Fruit fly (Drosophila melanogaster) S2 (cell line): ENCODE measurements around the gene CG45603.

Experiments used
- CG8478 ChIP-seq: fragments of >200 bp; optimal IDR thresholded peaks from 2 replicates; lab custom pipeline; 2018
- CTCF ChIP-seq, 2 experiments: fragments of >200 bp; optimal IDR thresholded peaks; 2 replicates each; lab custom pipeline; 2018

- TF ChIP-seq CG8478 (no peak), CTCF (optimal IDR thresholded peaks at IDR 0.05; lab: Kevin White, UChicago) (no peak)
Observed at dm6 chrX:12239500-12239899, 34.9 kb upstream of the CG45603 start.
